Worm (Caenorhabditis elegans): ENCODE measurements around the gene T22D1.3.

The T22D1.3 gene

DNA sequence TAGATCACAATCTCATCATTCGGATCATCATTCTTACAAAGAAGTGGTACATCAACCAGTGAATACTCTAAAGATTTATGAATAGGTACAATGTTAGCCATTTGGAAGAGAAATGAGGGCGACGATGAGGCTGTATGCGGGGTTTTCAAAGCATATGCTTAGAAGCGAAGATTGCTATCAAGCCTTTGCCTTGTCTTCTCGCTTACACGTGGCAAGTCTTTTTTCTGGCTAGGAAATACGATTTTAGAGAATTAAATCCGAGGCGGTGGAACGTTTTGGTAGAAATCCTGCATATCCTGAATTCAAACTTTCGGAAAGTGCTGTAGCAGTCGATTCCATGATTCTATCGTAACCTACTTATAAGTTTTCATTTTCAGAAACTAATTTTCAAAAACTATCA lies 6.7 kb downstream of the T22D1.3 start, which contains the start of gene T22D1.18:
T22D1.18 (minus strand) TSS at position 101 of the 400 bp plus-strand sequence.
- TF ChIP-seq C34F6.9 (tag; optimal IDR thresholded peaks at IDR 0.05) (no peak), ZK546.5 (tag; optimal IDR thresholded peaks at IDR 0.05) (no peak), sem-4 (tag; optimal IDR thresholded peaks at IDR 0.05) (no peak), skn-1 (tag; optimal IDR thresholded peaks at IDR 0.05) (no peak), ztf-11 (tag; optimal IDR thresholded peaks at IDR 0.05) (no peak), mdl-1 (tag; optimal IDR thresholded peaks at IDR 0.05) (no peak), blmp-1 (tag; optimal IDR thresholded peaks at IDR 0.05; ENCODE audit: insufficient read depth) (no peak), nhr-77 (tag; optimal IDR thresholded peaks at IDR 0.05) (no peak)

DNA sequence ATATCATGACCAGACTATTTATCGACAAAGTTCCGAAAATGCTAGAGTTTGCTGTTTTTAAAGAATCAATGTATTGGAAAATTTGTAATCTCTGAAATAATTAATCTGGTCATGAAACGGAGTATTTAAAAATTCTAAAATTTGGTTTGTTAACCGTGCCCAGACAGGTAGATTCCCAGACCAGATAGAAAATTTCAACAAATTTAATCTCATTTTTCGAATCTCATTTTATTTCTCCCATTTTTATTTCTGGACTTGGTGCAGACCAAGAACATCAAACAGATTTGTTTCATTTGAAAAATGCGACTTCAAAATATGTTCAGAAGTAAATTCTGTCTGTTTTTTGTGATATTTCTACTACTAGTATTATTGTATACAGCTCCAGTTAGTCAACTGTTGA lies 9.7 kb downstream of the T22D1.3 start, which contains the start of gene T22D1.1:
T22D1.1 (plus strand) TSS at position 301 of the 400 bp plus-strand sequence.
- TF ChIP-seq sem-4 (tag; optimal IDR thresholded peaks at IDR 0.05) (no peak), sma-3 (GFP tag; optimal IDR thresholded peaks at IDR 0.05) (no peak), nhr-11 (tag; optimal IDR thresholded peaks at IDR 0.05) (no peak), nhr-21 (tag; optimal IDR thresholded peaks at IDR 0.05) (no peak), nhr-10 (tag; optimal IDR thresholded peaks at IDR 0.05) (no peak), zag-1 (tag; optimal IDR thresholded peaks at IDR 0.05) (no peak)

DNA sequence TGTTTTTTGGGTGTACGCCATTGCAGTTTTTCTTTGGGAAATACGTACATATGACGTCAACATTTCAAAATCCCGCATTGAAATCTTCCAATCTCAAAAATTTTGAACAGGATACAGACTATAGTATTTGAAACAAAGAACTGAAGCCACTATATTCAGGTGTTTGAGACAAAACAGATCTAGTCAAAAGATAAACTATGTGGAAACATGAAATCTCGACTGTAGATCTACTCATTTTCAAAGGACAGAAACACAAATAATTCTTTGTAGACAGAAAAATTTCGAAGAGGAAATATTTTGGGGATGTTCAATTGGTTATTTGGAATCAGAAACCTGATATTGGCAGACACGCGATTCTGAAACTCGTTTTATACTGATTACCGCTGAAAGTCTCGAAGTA lies 12.2 kb downstream of the T22D1.3 start:
- TF ChIP-seq nhr-129 (tag; optimal IDR thresholded peaks at IDR 0.05): no peak
- TF ChIP-seq dmd-4 (tag; optimal IDR thresholded peaks at IDR 0.05): no peak
- no peak for TF ChIP-seq nhr-11 (tag; optimal IDR thresholded peaks at IDR 0.05)
- TF ChIP-seq nhr-6 (tag; optimal IDR thresholded peaks at IDR 0.05): no peak

DNA sequence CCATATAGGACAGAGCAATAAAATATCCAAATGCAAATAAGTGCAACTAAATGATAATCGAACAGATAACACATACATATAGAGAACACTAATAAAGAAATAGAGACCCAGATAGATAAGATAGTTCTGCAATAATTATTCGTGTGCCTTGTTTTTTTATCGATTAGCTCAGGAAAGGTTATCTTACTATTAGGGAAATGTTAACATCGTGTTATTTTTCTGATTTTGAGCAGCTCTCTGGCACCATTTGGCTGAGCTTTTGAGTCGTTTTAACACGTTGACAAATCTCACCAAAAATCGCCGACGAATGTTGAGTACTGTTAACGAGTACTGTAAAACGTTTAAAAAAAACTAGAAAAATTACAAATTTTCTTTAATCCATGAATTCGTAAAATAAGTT lies 15.1 kb downstream of the T22D1.3 start, which contains the start of gene cest-6:
cest-6 (minus strand) TSS at position 101 of the 400 bp plus-strand sequence.
- TF ChIP-seq elt-3 (tag; optimal IDR thresholded peaks at IDR 0.05): no peak
- no peak for TF ChIP-seq nhr-77 (tag; optimal IDR thresholded peaks at IDR 0.05)
- no peak for TF ChIP-seq nhr-6 (tag; optimal IDR thresholded peaks at IDR 0.05)
- TF ChIP-seq ztf-11 (tag; optimal IDR thresholded peaks at IDR 0.05): no peak
- no peak for TF ChIP-seq lin-13 (GFP tag; optimal IDR thresholded peaks at IDR 0.05)
- TF ChIP-seq mdl-1 (tag; optimal IDR thresholded peaks at IDR 0.05): no peak
- TF ChIP-seq ZK546.5 (tag; optimal IDR thresholded peaks at IDR 0.05): no peak
- TF ChIP-seq ztf-1 (GFP tag; conservative IDR thresholded peaks at IDR 0.05): no peak
- TF ChIP-seq sma-9 (GFP tag; optimal IDR thresholded peaks at IDR 0.05): no peak
- TF ChIP-seq sma-9 (tag; optimal IDR thresholded peaks at IDR 0.05): no peak
- no peak for TF ChIP-seq R02D3.7 (tag; optimal IDR thresholded peaks at IDR 0.05)
- TF ChIP-seq alr-1 (tag; optimal IDR thresholded peaks at IDR 0.05): no peak
- no peak for TF ChIP-seq blmp-1 (tag; optimal IDR thresholded peaks at IDR 0.05; ENCODE audit: insufficient read depth)

DNA sequence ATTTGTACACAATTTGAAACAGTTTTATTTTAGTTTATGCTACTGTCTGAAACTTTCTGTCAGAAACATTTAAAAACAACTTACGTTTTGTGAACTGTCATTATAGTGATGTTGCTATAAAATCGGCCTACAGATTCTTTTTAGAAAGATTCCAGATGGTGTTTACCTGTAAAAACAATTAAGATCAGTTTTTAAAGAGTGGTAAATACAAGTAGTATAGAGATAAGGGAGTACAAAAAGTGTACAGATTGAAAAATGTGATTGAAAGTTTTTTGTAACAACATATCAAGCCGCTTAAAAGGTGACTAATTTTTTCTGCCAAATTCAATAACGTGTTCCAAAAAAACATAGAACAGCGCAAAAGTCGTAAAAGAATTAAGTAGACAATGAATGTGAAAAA lies 24.2 kb downstream of the T22D1.3 start, which contains the start of gene npr-12:
npr-12 (minus strand) TSS at position 101 of the 400 bp plus-strand sequence.
- no peak for TF ChIP-seq fos-1 (tag; optimal IDR thresholded peaks at IDR 0.05)
- TF ChIP-seq Y55F3AM.14 (GFP tag; optimal IDR thresholded peaks at IDR 0.05): no peak
- TF ChIP-seq nhr-12 (tag; optimal IDR thresholded peaks at IDR 0.05): no peak
- TF ChIP-seq ztf-4 (tag; optimal IDR thresholded peaks at IDR 0.05): no peak
- TF ChIP-seq nhr-23 (tag; optimal IDR thresholded peaks at IDR 0.05): no peak
- no peak for TF ChIP-seq alr-1 (tag; optimal IDR thresholded peaks at IDR 0.05)

DNA sequence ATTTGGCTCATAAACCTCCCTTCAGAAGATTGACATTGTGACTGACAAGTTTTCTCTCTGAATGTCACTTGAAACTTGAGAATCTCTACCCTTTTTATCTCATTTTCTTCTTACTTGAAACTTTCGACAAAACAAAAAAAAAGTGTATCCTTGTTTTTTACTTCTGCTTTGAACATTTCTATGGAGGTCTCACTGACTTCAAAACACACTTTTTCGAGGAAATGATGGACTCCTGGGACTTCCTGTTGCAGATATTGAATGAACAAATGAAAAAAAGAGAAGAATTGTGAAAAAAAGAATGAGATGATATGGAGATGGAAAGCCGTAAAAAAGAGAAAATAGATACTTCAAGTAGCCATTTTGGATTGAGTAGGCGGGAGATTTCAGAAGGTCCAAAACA lies 27.8 kb downstream of the T22D1.3 start:
- TF ChIP-seq Y55F3AM.14 (GFP tag; optimal IDR thresholded peaks at IDR 0.05) (no peak), mbf-1 (tag; optimal IDR thresholded peaks at IDR 0.05) (no peak), gmeb-1 (tag; optimal IDR thresholded peaks at IDR 0.05) (no peak), nhr-11 (tag; optimal IDR thresholded peaks at IDR 0.05) (no peak), unc-39 (tag; optimal IDR thresholded peaks at IDR 0.05) (no peak), nhr-237 (tag; optimal IDR thresholded peaks at IDR 0.05) (no peak), zag-1 (tag; optimal IDR thresholded peaks at IDR 0.05) (no peak), dmd-4 (tag; optimal IDR thresholded peaks at IDR 0.05) (no peak), crh-2 (tag; optimal IDR thresholded peaks at IDR 0.05) (no peak), lsy-2 (tag; optimal IDR thresholded peaks at IDR 0.05) (no peak), ceh-82 (tag; optimal IDR thresholded peaks at IDR 0.05) (no peak), ztf-1 (GFP tag; conservative IDR thresholded peaks at IDR 0.05) (no peak), F13H6.1 (tag; optimal IDR thresholded peaks at IDR 0.05) (no peak)
